Fruit fly (Drosophila melanogaster): Measurements from ENCODE around the gene CG10357.

Gene CG10357

dm6 chr3L:3657897-3658296 lies 42.7 kb downstream of the CG10357 start:
- TF ChIP-seq h (GFP tag; optimal IDR thresholded peaks at IDR 0.05) (no peak), woc (GFP tag; optimal IDR thresholded peaks at IDR 0.05) (peak; percentile 38), ey (GFP tag; optimal IDR thresholded peaks at IDR 0.05) (no peak), OdsH (GFP tag; optimal IDR thresholded peaks at IDR 0.05) (peak; percentile 2), Myc (optimal IDR thresholded peaks at IDR 0.05) (no peak)

DNA sequence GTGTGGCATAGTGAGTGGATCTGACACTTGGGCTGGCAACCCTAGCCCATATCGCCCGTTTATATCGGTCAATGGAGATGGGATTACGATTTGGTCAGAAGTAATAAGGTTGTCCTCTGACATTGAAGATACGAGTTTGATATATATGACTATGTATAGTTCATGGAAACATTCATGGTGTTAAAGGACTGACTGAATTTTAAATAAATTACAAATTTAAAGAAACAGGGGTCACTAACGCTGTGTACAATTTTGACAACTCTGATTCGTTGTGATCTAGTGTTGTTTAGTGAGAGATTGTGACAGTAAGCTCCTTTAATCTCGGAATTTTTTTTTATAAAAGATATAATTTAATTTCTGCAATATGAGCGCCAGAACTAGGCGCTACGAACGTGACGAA lies 43.6 kb downstream of the CG10357 start, which contains the start of gene CG43098:
Gene CG43098 (plus strand): TSS at position 301 of the 400 bp plus-strand sequence.
- no peak for TF ChIP-seq h (GFP tag; optimal IDR thresholded peaks at IDR 0.05)
- TF ChIP-seq sv (GFP tag; optimal IDR thresholded peaks at IDR 0.05): no peak
- no peak for TF ChIP-seq usp (GFP tag; optimal IDR thresholded peaks at IDR 0.05)
- TF ChIP-seq N (GFP tag; optimal IDR thresholded peaks at IDR 0.05): no peak
- no peak for TF ChIP-seq GATAd (GFP tag; optimal IDR thresholded peaks at IDR 0.05)
- TF ChIP-seq ey (GFP tag; optimal IDR thresholded peaks at IDR 0.05): no peak
- no peak for TF ChIP-seq brk (GFP tag; optimal IDR thresholded peaks at IDR 0.05)
- no peak for TF ChIP-seq dmrt93B (GFP tag; optimal IDR thresholded peaks at IDR 0.05)
- no peak for TF ChIP-seq Hr83 (GFP tag; optimal IDR thresholded peaks at IDR 0.05; ENCODE audit: poor library complexity, severe bottlenecking)
- TF ChIP-seq dsf (GFP tag; optimal IDR thresholded peaks at IDR 0.05; ENCODE audit: borderline replicate concordance): no peak
- TF ChIP-seq Hr78 (GFP tag; optimal IDR thresholded peaks at IDR 0.05): no peak
- TF ChIP-seq Sp1 (GFP tag; optimal IDR thresholded peaks at IDR 0.05): no peak
- TF ChIP-seq lola (GFP tag; optimal IDR thresholded peaks at IDR 0.05): no peak
- TF ChIP-seq Hnf4 (GFP tag; optimal IDR thresholded peaks at IDR 0.05): no peak
- TF ChIP-seq tai (GFP tag; optimal IDR thresholded peaks at IDR 0.05): no peak
- TF ChIP-seq Myc (optimal IDR thresholded peaks at IDR 0.05): no peak
- TF ChIP-seq woc (GFP tag; optimal IDR thresholded peaks at IDR 0.05): no peak
- TF ChIP-seq Mio (GFP tag; optimal IDR thresholded peaks at IDR 0.05): no peak
- TF ChIP-seq HLH106 (tag; optimal IDR thresholded peaks at IDR 0.05): no peak

DNA sequence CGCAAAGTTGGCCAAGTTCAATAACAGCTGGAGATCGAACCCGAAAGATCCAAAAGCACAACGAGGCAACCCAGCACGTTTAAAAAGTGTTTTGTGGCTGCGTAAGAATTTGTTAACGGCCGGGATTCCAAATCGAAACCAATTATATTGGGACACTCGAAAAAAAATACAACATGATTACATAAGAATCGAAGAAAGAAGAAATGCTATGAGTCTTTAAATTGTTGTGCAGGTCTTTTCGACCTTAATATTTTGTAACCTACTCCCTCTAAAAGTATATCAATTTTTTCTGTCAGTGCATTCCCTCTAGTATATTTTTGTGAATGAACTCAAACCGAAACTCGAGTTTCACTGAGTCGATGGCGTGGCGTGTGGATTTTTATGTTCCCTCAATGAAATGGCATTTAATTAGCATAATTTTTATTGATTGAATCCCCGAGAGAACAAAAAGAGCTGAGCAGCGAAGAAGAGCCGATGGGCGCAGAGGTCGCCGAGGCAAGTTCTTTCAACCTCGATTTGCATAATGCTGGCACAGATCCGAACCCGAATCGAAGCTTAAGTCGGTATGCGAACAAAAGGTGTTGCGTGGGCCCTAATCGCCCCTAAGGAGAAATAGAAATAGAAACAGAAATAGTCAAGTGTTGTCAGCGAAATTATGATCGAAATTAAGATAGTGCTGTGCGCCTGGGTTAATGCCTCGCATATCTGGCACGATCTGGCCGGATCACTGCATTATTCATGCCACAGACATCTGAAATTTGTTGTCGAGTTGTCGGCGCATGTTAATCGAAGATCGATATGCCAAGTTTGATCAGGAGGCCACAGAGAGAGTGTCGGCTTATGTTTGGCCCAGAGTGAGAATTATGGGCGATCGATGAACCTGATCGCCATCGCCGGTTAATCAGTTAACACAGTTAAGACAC lies 50.4 kb downstream of the CG10357 start:
- peak; percentile 50 for TF ChIP-seq OdsH (GFP tag; optimal IDR thresholded peaks at IDR 0.05)
- peak; percentile 28 for TF ChIP-seq Sp1 (GFP tag; optimal IDR thresholded peaks at IDR 0.05)
- TF ChIP-seq sv (GFP tag; optimal IDR thresholded peaks at IDR 0.05): peak; percentile 42
- no peak for TF ChIP-seq Mio (GFP tag; optimal IDR thresholded peaks at IDR 0.05)
- peak; percentile 56 for TF ChIP-seq ey (GFP tag; optimal IDR thresholded peaks at IDR 0.05)
- TF ChIP-seq psq (GFP tag; optimal IDR thresholded peaks at IDR 0.05): peak; percentile 16
- peak; percentile 26 for TF ChIP-seq br (GFP tag; optimal IDR thresholded peaks at IDR 0.05)
- TF ChIP-seq tai (GFP tag; optimal IDR thresholded peaks at IDR 0.05): peak; percentile 60
- TF ChIP-seq Hnf4 (GFP tag; optimal IDR thresholded peaks at IDR 0.05): peak; percentile 12
- peak; percentile 45 for TF ChIP-seq rgr (GFP tag; optimal IDR thresholded peaks at IDR 0.05)
- TF ChIP-seq Dfd (GFP tag; optimal IDR thresholded peaks at IDR 0.05): no peak
